Worm (Caenorhabditis elegans) whole organism, L4 larva: ENCODE results near the gene R04E5.8.

ENCODE experiments used
- F44E2.7 ChIP-seq: fragments of 200-800 bp; sonication (Bioruptor generic); IDR thresholded peaks from 2 replicates; pipeline ENCODE4 v2.1.2; 2022; ENCODE audit warnings: missing genetic modification characterization, missing compliant biosample characterization
- R02D3.7 ChIP-seq: fragments of 150-350 bp; sonication (generic microtip); optimal IDR thresholded peaks from 3 replicates; lab custom pipeline; 2014; ENCODE audit warnings: missing biosample characterization, missing genetic modification characterization
- T20F7.1 ChIP-seq: fragments of 200-800 bp; sonication (Bioruptor generic); optimal IDR thresholded peaks from 2 replicates; lab custom pipeline; 2018; ENCODE audit warnings: mild to moderate bottlenecking, missing genetic modification characterization, missing compliant biosample characterization
- T26A8.4 ChIP-seq: fragments of 200-800 bp; sonication (Bioruptor generic); IDR thresholded peaks from 2 replicates; pipeline ENCODE4 v1.3.6; 2022; ENCODE audit warnings: missing genetic modification characterization, missing compliant biosample characterization
- Y105C5A.15 ChIP-seq: fragments of 200-800 bp; sonication (Bioruptor generic); IDR thresholded peaks from 2 replicates; pipeline ENCODE4 v1.3.6; 2022; ENCODE audit warnings: missing genetic modification characterization, missing compliant biosample characterization
- aha-1 ChIP-seq: fragments of 150-350 bp; peaks from one replicate; lab custom pipeline; 2014; ENCODE audit warnings: missing biosample characterization, missing genetic modification characterization
- arid-1 ChIP-seq: fragments of 200-800 bp; sonication (Bioruptor generic); conservative IDR thresholded peaks from 2 replicates; pipeline ENCODE4 v1.3.6; 2022; ENCODE audit warnings: missing genetic modification reagents, missing genetic modification characterization, missing compliant biosample characterization
- ctbp-1 ChIP-seq: fragments of 200-800 bp; sonication (Bioruptor generic); IDR thresholded peaks from 2 replicates; pipeline ENCODE4 v1.3.6; 2022; ENCODE audit warnings: missing genetic modification reagents, missing genetic modification characterization, missing compliant biosample characterization
- daf-16 ChIP-seq, 3 experiments: sonication (generic microtip); optimal IDR thresholded peaks; 2 replicates each; lab custom pipeline; 2016 to 2017; ENCODE audit warnings: missing genetic modification characterization in 3 of 3, missing genetic modification reagents in 3 of 3, mild to moderate bottlenecking in 2 of 3, missing compliant biosample characterization in 2 of 3, missing biosample characterization in 1 of 3, moderate library complexity in 1 of 3
- daf-8 ChIP-seq: fragments of 200-800 bp; sonication (Bioruptor generic); IDR thresholded peaks from 2 replicates; pipeline ENCODE4 v1.3.6; 2022; ENCODE audit warnings: missing genetic modification characterization, missing compliant biosample characterization
- dmd-6 ChIP-seq: fragments of 200-800 bp; sonication (Bioruptor generic); IDR thresholded peaks from 2 replicates; pipeline ENCODE4 v1.3.6; 2022; ENCODE audit warnings: missing genetic modification reagents, missing genetic modification characterization, missing compliant biosample characterization
- egl-27 ChIP-seq: sonication (generic microtip); optimal IDR thresholded peaks from 3 replicates; lab custom pipeline; 2017; ENCODE audit warnings: missing biosample characterization, missing genetic modification reagents, missing genetic modification characterization
- hif-1 ChIP-seq, 2 experiments: sonication (generic microtip); optimal IDR thresholded peaks; 2 replicates each; lab custom pipeline; 2016 to 2017; ENCODE audit warnings: missing compliant biosample characterization in 2 of 2, missing genetic modification characterization in 2 of 2, missing genetic modification reagents in 2 of 2, missing genotype in 2 of 2, mild to moderate bottlenecking in 1 of 2
- hlh-11 ChIP-seq: fragments of 200-800 bp; sonication (Bioruptor generic); optimal IDR thresholded peaks from 2 replicates; lab custom pipeline; 2018; ENCODE audit warnings: mild to moderate bottlenecking, missing genetic modification characterization, missing compliant biosample characterization
- hlh-30 ChIP-seq: sonication (generic microtip); optimal IDR thresholded peaks from 2 replicates; lab custom pipeline; 2017; ENCODE audit warnings: antibody characterized with exemption, mild to moderate bottlenecking, missing genetic modification characterization, missing compliant biosample characterization; ENCODE audit not compliant: insufficient read depth
- lin-38 ChIP-seq: fragments of 200-800 bp; sonication (Bioruptor generic); IDR thresholded peaks from 2 replicates; pipeline ENCODE4 v1.3.6; 2022; ENCODE audit warnings: missing genetic modification reagents, missing genetic modification characterization, missing compliant biosample characterization
- lsy-2 ChIP-seq, 2 experiments: fragments of 150-350 bp in 1 of 2; sonication (generic microtip) in 1 of 2; optimal IDR thresholded peaks; 2 replicates each; lab custom pipeline; 2014 to 2017; ENCODE audit warnings: missing biosample characterization in 2 of 2, missing genetic modification characterization in 2 of 2
- madf-5 ChIP-seq, 2 experiments: fragments of 200-800 bp; sonication (Bioruptor generic); IDR thresholded peaks; 2 replicates each; pipeline ENCODE4 v1.3.6; 2022; ENCODE audit warnings: missing compliant biosample characterization in 2 of 2, missing genetic modification characterization in 2 of 2
- mdl-1 ChIP-seq, 2 experiments: fragments of 150-350 bp in 1 of 2; sonication (generic microtip) in 1 of 2; optimal IDR thresholded peaks; 2 replicates each; lab custom pipeline; 2014 to 2017; ENCODE audit warnings: missing biosample characterization in 2 of 2, missing genetic modification characterization in 2 of 2
- mep-1 ChIP-seq: fragments of 150-350 bp; sonication (generic microtip); optimal IDR thresholded peaks from 3 replicates; lab custom pipeline; 2014; ENCODE audit warnings: missing biosample characterization, missing genetic modification characterization
- mes-2 ChIP-seq: sonication (generic microtip); optimal IDR thresholded peaks from 2 replicates; lab custom pipeline; 2016; ENCODE audit warnings: missing genotype, mild to moderate bottlenecking, missing genetic modification characterization, missing compliant biosample characterization; ENCODE audit not compliant: poor library complexity, severe bottlenecking
- mxl-3 ChIP-seq: fragments of 200-800 bp; sonication (Bioruptor generic); optimal IDR thresholded peaks from 2 replicates; lab custom pipeline; 2018; ENCODE audit warnings: mild to moderate bottlenecking, missing genetic modification characterization, missing compliant biosample characterization
- nhr-11 ChIP-seq: fragments of 150-350 bp; optimal IDR thresholded peaks from 2 replicates; lab custom pipeline; 2014; ENCODE audit warnings: missing biosample characterization, missing genetic modification characterization
- nhr-111 ChIP-seq: fragments of 200-800 bp; sonication (Bioruptor generic); optimal IDR thresholded peaks from 2 replicates; lab custom pipeline; 2018; ENCODE audit warnings: mild to moderate bottlenecking, missing genetic modification characterization, missing compliant biosample characterization
- nhr-28 ChIP-seq: fragments of 150-350 bp; optimal IDR thresholded peaks from 2 replicates; lab custom pipeline; 2014; ENCODE audit warnings: missing biosample characterization, missing genetic modification characterization
- nhr-6 ChIP-seq: fragments of 150-350 bp; optimal IDR thresholded peaks from 2 replicates; lab custom pipeline; 2014; ENCODE audit warnings: missing biosample characterization, missing genetic modification characterization
- set-16 ChIP-seq: fragments of 200-800 bp; sonication (Bioruptor generic); IDR thresholded peaks from 2 replicates; pipeline ENCODE4 v1.3.6; 2022; ENCODE audit warnings: missing genetic modification reagents, missing genetic modification characterization, missing compliant biosample characterization
- unc-39 ChIP-seq: sonication (generic microtip); optimal IDR thresholded peaks from 2 replicates; lab custom pipeline; 2017; ENCODE audit warnings: missing biosample characterization, missing genetic modification characterization
- unc-62 ChIP-seq, 3 experiments: fragments of 150-350 bp in 1 of 3; sonication (generic microtip); optimal IDR thresholded peaks in 2 of 3; peaks in 1 of 3; 1 replicate in 1 of 3; 2 replicates in 2 of 3; lab custom pipeline; 2014 to 2017; ENCODE audit warnings: missing biosample characterization in 3 of 3, missing genetic modification characterization in 3 of 3, missing genetic modification reagents in 3 of 3, missing genotype in 1 of 3
- zag-1 ChIP-seq: fragments of 150-350 bp; optimal IDR thresholded peaks from 2 replicates; lab custom pipeline; 2014; ENCODE audit warnings: missing biosample characterization, missing genetic modification characterization
- ztf-11 ChIP-seq: fragments of 150-350 bp; optimal IDR thresholded peaks from 2 replicates; lab custom pipeline; 2014; ENCODE audit warnings: missing biosample characterization, missing genetic modification characterization
- ztf-7 ChIP-seq: fragments of 150-350 bp; optimal IDR thresholded peaks from 2 replicates; lab custom pipeline; 2014; ENCODE audit warnings: missing biosample characterization, missing genetic modification characterization

R04E5.8 gene

ce11 chrX:8796699-8797282 lies 9.1 kb downstream of the R04E5.8 start, which contains the start of gene R04E5.7 (continued):
- TF ChIP-seq egl-27 (tag; lab: Kevin White, UChicago): no peak
- TF ChIP-seq F44E2.7 (GFP tag; lab: Robert Waterston, UW): 0 out of 2 replicates have a peak, but pooled peaks have one; percentile 42
- TF ChIP-seq hif-1 (tag; optimal IDR thresholded peaks at IDR 0.05; lab: Kevin White, UChicago): no peak
- no peak for TF ChIP-seq zag-1

- TF ChIP-seq madf-5 (GFP tag; IDR thresholded peaks at IDR 0.05; lab: Robert Waterston, UW) (no peak), lsy-2 (tag; optimal IDR thresholded peaks at IDR 0.05; lab: Kevin White, UChicago) (peak in 1 of 2 experiments; percentile 34), daf-8 (GFP tag; lab: Robert Waterston, UW) (no peak), dmd-6 (0 out of 2 replicates have a peak, but pooled peaks have one; percentile 13), nhr-28 (peak; percentile 54), lin-38 (GFP tag; lab: Robert Waterston, UW) (peak; percentile 77), hlh-11 (tag; lab: Kevin White, UChicago) (peak; percentile 14), hlh-30 (tag; lab: Kevin White, UChicago) (peak; percentile 60), unc-39 (no peak), R02D3.7 (tag; lab: Kevin White, UChicago) (peak; percentile 64), nhr-11 (tag; lab: Kevin White, UChicago) (peak; percentile 28), T26A8.4 (GFP tag; lab: Robert Waterston, UW) (no peak), daf-16 (GFP tag; optimal IDR thresholded peaks at IDR 0.05; lab: Kevin White, UChicago) (no peak), daf-16 (tag; optimal IDR thresholded peaks at IDR 0.05; lab: Kevin White, UChicago) (peak; percentile 51), unc-62 (GFP tag; optimal IDR thresholded peaks at IDR 0.05 in 1 of 2; lab: Kevin White, UChicago) (peak in 1 of 2 experiments; percentile 46), unc-62 (tag; optimal IDR thresholded peaks at IDR 0.05; lab: Kevin White, UChicago) (no peak), nhr-6 (tag; lab: Kevin White, UChicago) (peak; percentile 1), ctbp-1 (no peak), mep-1 (tag; lab: Kevin White, UChicago) (peak; percentile 47), mes-2 (tag; lab: Kevin White, UChicago) (peak; percentile 52), mxl-3 (peak; percentile 46), mdl-1 (tag; optimal IDR thresholded peaks at IDR 0.05; lab: Kevin White, UChicago) (peak in 1 of 2 experiments; percentile 63), aha-1 (tag; lab: Kevin White, UChicago) (peak; percentile 97), nhr-111 (GFP tag; lab: Kevin White, UChicago) (no peak), T20F7.1 (GFP tag; lab: Kevin White, UChicago) (no peak)
These were observed 14.1 kb downstream of the R04E5.8 start, which contains the start of gene chup-1 for ce11 chrX:8791821-8792220. TSS of gene chup-1 (plus strand) at chrX:8792160.

DNA sequence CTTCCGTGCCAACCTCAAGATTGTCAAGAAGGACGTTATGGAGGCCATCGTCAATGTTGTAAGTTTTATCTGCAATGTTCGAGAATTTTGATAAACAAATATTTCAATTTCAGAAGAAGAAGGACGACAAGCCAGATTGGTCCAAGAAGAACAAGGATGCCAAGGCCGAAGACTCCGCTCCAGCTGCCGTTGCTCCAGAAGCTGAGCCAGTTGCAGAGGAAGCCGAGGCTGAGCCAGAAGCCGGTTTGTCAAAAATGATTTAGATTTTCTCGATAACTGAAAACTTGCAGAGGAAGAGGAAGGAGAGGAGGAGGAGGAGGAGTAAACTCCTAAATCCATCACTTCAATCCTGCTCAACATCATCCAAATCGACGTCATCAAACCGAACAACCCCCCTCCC lies 15.8 kb downstream of the R04E5.8 start:
- TF ChIP-seq aha-1 (tag; lab: Kevin White, UChicago) (peak; percentile 68), unc-62 (GFP tag; optimal IDR thresholded peaks at IDR 0.05 in 1 of 2; lab: Kevin White, UChicago) (peak in 1 of 2 experiments; percentile 46), unc-62 (tag; optimal IDR thresholded peaks at IDR 0.05; lab: Kevin White, UChicago) (no peak), set-16 (peak; percentile 52; the same call in 1 of the 2 replicates), arid-1 (no peak)

DNA sequence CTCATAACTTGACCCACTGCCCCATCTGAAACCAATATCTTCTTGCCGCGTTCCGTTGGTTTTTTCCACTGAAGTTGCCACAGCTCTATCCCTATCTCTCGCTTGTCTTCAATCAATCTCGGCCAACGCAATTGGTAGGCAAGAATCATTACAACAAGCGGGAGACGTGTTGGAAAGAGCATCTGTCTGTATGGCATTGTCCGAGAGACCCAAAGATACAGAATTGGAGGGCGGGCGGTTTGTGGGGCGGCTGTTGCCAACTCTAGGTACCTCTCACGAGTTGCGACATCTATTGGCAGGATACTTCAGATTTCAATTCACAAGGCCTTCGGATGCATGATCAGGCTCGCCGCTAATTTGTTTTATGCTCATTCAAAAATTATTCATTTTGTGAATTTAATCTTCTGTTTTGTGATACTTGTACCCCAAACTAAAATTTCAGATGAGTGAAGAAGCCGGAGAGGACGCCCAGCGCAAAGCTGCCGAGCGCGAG lies 16.9 kb downstream of the R04E5.8 start, which contains the start of gene unc-27:
Gene unc-27, plus strand, starts transcription at position 443 of the 493 bp plus-strand sequence.
- TF ChIP-seq ztf-7 (no peak), mxl-3 (peak; percentile 4), ztf-11 (tag; lab: Kevin White, UChicago) (no peak), Y105C5A.15 (no peak), hlh-11 (tag; lab: Kevin White, UChicago) (peak; percentile 39), daf-16 (GFP tag; optimal IDR thresholded peaks at IDR 0.05; lab: Kevin White, UChicago) (peak in 1 of 2 experiments; percentile 49), daf-16 (tag; optimal IDR thresholded peaks at IDR 0.05; lab: Kevin White, UChicago) (no peak)
